Worm (Caenorhabditis elegans) whole organism, L1 larva: Measurements from ENCODE around the gene sea-2.

ENCODE experiments used
- alr-1 ChIP-seq: fragments of 200-800 bp; sonication (Bioruptor generic); optimal IDR thresholded peaks from 2 replicates; lab custom pipeline; 2018; ENCODE audit warnings: borderline replicate concordance, mild to moderate bottlenecking, missing genetic modification characterization, missing compliant biosample characterization
- ama-1 ChIP-seq: fragments of 150-350 bp; optimal IDR thresholded peaks from 2 replicates; lab custom pipeline; 2014
- blmp-1 ChIP-seq: fragments of 150-350 bp; optimal IDR thresholded peaks from 2 replicates; lab custom pipeline; 2014; ENCODE audit warnings: missing biosample characterization, missing genetic modification characterization
- ceh-63 ChIP-seq: fragments of 200-800 bp; sonication (Bioruptor generic); optimal IDR thresholded peaks from 2 replicates; lab custom pipeline; 2018; ENCODE audit warnings: mild to moderate bottlenecking, missing genetic modification characterization, missing compliant biosample characterization
- ceh-8 ChIP-seq: fragments of 200-800 bp; sonication (Bioruptor generic); optimal IDR thresholded peaks from 2 replicates; lab custom pipeline; 2018; ENCODE audit warnings: mild to moderate bottlenecking, missing genetic modification characterization, moderate library complexity, missing compliant biosample characterization
- ceh-88 ChIP-seq: fragments of 200-800 bp; sonication (Bioruptor generic); IDR thresholded peaks from 2 replicates; pipeline ENCODE4 v1.3.6; 2022; ENCODE audit warnings: missing genetic modification characterization, missing compliant biosample characterization
- ceh-90 ChIP-seq: sonication (generic microtip); optimal IDR thresholded peaks from 2 replicates; lab custom pipeline; 2016; ENCODE audit warnings: missing genetic modification characterization, missing compliant biosample characterization
- ces-1 ChIP-seq: fragments of 150-350 bp; optimal IDR thresholded peaks from 2 replicates; lab custom pipeline; 2014; ENCODE audit warnings: missing biosample characterization, missing genetic modification reagents, missing genetic modification characterization
- efl-1 ChIP-seq, 4 experiments: fragments of 150-350 bp; optimal IDR thresholded peaks in 3 of 4; peaks in 1 of 4; 1 replicate in 1 of 4; 2 replicates in 3 of 4; lab custom pipeline; 2014; ENCODE audit warnings: missing biosample characterization in 2 of 4, missing genetic modification characterization in 2 of 4, missing genetic modification reagents in 2 of 4
- egl-13 ChIP-seq: sonication (generic microtip); optimal IDR thresholded peaks from 2 replicates; lab custom pipeline; 2016; ENCODE audit warnings: missing genotype, missing genetic modification reagents, missing genetic modification characterization, missing compliant biosample characterization
- elt-2 ChIP-seq: sonication (generic microtip); optimal IDR thresholded peaks from 2 replicates; lab custom pipeline; 2016; ENCODE audit warnings: missing genetic modification characterization, mild to moderate bottlenecking, inconsistent platforms, missing compliant biosample characterization, missing genetic modification reagents
- elt-3 ChIP-seq, 6 experiments: fragments of 150-350 bp in 1 of 6; sonication (generic microtip); optimal IDR thresholded peaks; 2 replicates each; lab custom pipeline; 2017 to 2018; ENCODE audit warnings: missing biosample characterization in 6 of 6, missing genetic modification characterization in 6 of 6, inconsistent platforms in 1 of 6
- fkh-4 ChIP-seq: sonication (generic microtip); optimal IDR thresholded peaks from 2 replicates; lab custom pipeline; 2016; ENCODE audit warnings: missing compliant biosample characterization, missing genetic modification characterization, borderline replicate concordance
- fkh-8 ChIP-seq: sonication (generic microtip); optimal IDR thresholded peaks from 2 replicates; lab custom pipeline; 2016; ENCODE audit warnings: mild to moderate bottlenecking, missing genetic modification characterization, missing compliant biosample characterization
- fos-1 ChIP-seq: fragments of 150-350 bp; optimal IDR thresholded peaks from 2 replicates; lab custom pipeline; 2014; ENCODE audit warnings: missing biosample characterization, missing genetic modification characterization
- grh-1 ChIP-seq: fragments of 200-800 bp; sonication (Bioruptor generic); IDR thresholded peaks from 2 replicates; pipeline ENCODE4 v1.3.6; 2022; ENCODE audit warnings: missing genetic modification reagents, missing genetic modification characterization, missing compliant biosample characterization
- isw-1 ChIP-seq: fragments of 200-800 bp; sonication (Bioruptor generic); IDR thresholded peaks from 2 replicates; pipeline ENCODE4 v1.3.6; 2022; ENCODE audit warnings: missing genetic modification characterization, missing compliant biosample characterization
- jun-1 ChIP-seq: fragments of 150-350 bp; optimal IDR thresholded peaks from 2 replicates; lab custom pipeline; 2014; ENCODE audit warnings: missing biosample characterization, missing genetic modification reagents, missing genetic modification characterization
- lsy-2 ChIP-seq, 2 experiments: fragments of 150-350 bp; optimal IDR thresholded peaks; 2 replicates each; lab custom pipeline; 2014; ENCODE audit warnings: missing biosample characterization in 2 of 2, missing genetic modification characterization in 2 of 2
- mdl-1 ChIP-seq, 2 experiments: fragments of 150-350 bp; optimal IDR thresholded peaks; 2 replicates each; lab custom pipeline; 2014 to 2017; ENCODE audit warnings: missing biosample characterization in 2 of 2, missing genetic modification characterization in 2 of 2, inconsistent platforms in 1 of 2
- nhr-11 ChIP-seq: fragments of 150-350 bp; optimal IDR thresholded peaks from 2 replicates; lab custom pipeline; 2014; ENCODE audit warnings: missing biosample characterization, missing genetic modification characterization
- nhr-20 ChIP-seq: sonication (generic microtip); optimal IDR thresholded peaks from 2 replicates; lab custom pipeline; 2016; ENCODE audit warnings: mild to moderate bottlenecking, missing genetic modification characterization, missing compliant biosample characterization
- nhr-47 ChIP-seq: sonication (generic microtip); optimal IDR thresholded peaks from 2 replicates; lab custom pipeline; 2016; ENCODE audit warnings: mild to moderate bottlenecking, missing genetic modification characterization, moderate library complexity, missing compliant biosample characterization
- nhr-77 ChIP-seq: fragments of 150-350 bp; optimal IDR thresholded peaks from 2 replicates; lab custom pipeline; 2014; ENCODE audit warnings: missing biosample characterization, missing genetic modification characterization
- nhr-84 ChIP-seq: sonication (generic microtip); optimal IDR thresholded peaks from 2 replicates; lab custom pipeline; 2017; ENCODE audit warnings: missing biosample characterization, missing genetic modification characterization
- nhr-85 ChIP-seq: sonication (generic microtip); peaks from one replicate; lab custom pipeline; 2016; ENCODE audit warnings: missing genetic modification characterization, inconsistent platforms, missing compliant biosample characterization
- pax-3 ChIP-seq: fragments of 200-800 bp; sonication (Bioruptor generic); optimal IDR thresholded peaks from 2 replicates; lab custom pipeline; 2018; ENCODE audit warnings: mild to moderate bottlenecking, missing genetic modification characterization, moderate library complexity, missing compliant biosample characterization
- pqm-1 ChIP-seq: sonication (generic microtip); optimal IDR thresholded peaks from 3 replicates; lab custom pipeline; 2017; ENCODE audit warnings: missing biosample characterization, missing genetic modification characterization
- skn-1 ChIP-seq: fragments of 150-350 bp; optimal IDR thresholded peaks from 2 replicates; lab custom pipeline; 2014; ENCODE audit warnings: missing biosample characterization, missing genetic modification characterization
- sptf-1 ChIP-seq: fragments of 150-350 bp; optimal IDR thresholded peaks from 2 replicates; lab custom pipeline; 2014; ENCODE audit warnings: missing biosample characterization, missing genetic modification characterization
- sup-37 ChIP-seq: fragments of 200-800 bp; sonication (Bioruptor generic); optimal IDR thresholded peaks from 2 replicates; lab custom pipeline; 2018; ENCODE audit warnings: mild to moderate bottlenecking, missing genetic modification characterization, missing compliant biosample characterization
- tbx-2 ChIP-seq: sonication (generic microtip); optimal IDR thresholded peaks from 2 replicates; lab custom pipeline; 2016; ENCODE audit warnings: missing genetic modification characterization, missing compliant biosample characterization
- tlp-1 ChIP-seq: fragments of 150-350 bp; optimal IDR thresholded peaks from 2 replicates; lab custom pipeline; 2014; ENCODE audit warnings: missing biosample characterization, missing genetic modification characterization
- unc-62 ChIP-seq: fragments of 150-350 bp; optimal IDR thresholded peaks from 2 replicates; lab custom pipeline; 2014; ENCODE audit warnings: missing biosample characterization, missing genetic modification reagents, missing genetic modification characterization
- unc-86 ChIP-seq: sonication (generic microtip); optimal IDR thresholded peaks from 2 replicates; lab custom pipeline; 2016; ENCODE audit warnings: missing genetic modification characterization, missing compliant biosample characterization
- unc-98 ChIP-seq: fragments of 200-800 bp; sonication (Bioruptor generic); IDR thresholded peaks from 2 replicates; pipeline ENCODE4 v1.3.6; 2022; ENCODE audit warnings: missing genetic modification characterization, missing compliant biosample characterization
- zag-1 ChIP-seq: fragments of 150-350 bp; optimal IDR thresholded peaks from 2 replicates; lab custom pipeline; 2014; ENCODE audit warnings: missing biosample characterization, missing genetic modification characterization
- zip-4 ChIP-seq: fragments of 200-800 bp; sonication (Bioruptor generic); optimal IDR thresholded peaks from 2 replicates; lab custom pipeline; 2018; ENCODE audit warnings: mild to moderate bottlenecking, missing genetic modification characterization, moderate library complexity, missing compliant biosample characterization
- ztf-11 ChIP-seq, 2 experiments: sonication (generic microtip); optimal IDR thresholded peaks; 2 replicates each; lab custom pipeline; 2016 to 2017; ENCODE audit warnings: missing genetic modification characterization in 2 of 2, missing biosample characterization in 1 of 2, missing compliant biosample characterization in 1 of 2

The sea-2 gene

ce11 chrII:4004614-4005013 lies 54.4 kb downstream of the sea-2 start, which contains the start of gene ephx-1:
Gene ephx-1, plus strand, starts transcription at chrII:4004914.
- TF ChIP-seq ceh-63 (GFP tag; lab: Kevin White, UChicago) (no peak), sptf-1 (tag; lab: Kevin White, UChicago) (no peak), nhr-11 (tag; lab: Kevin White, UChicago) (no peak), ceh-88 (GFP tag; lab: Robert Waterston, UW) (no peak), pqm-1 (no peak), unc-62 (GFP tag; lab: Kevin White, UChicago) (no peak), ces-1 (GFP tag; lab: Kevin White, UChicago) (no peak), tlp-1 (tag; lab: Kevin White, UChicago) (no peak), pax-3 (no peak), sup-37 (GFP tag; lab: Kevin White, UChicago) (no peak), nhr-84 (tag; lab: Kevin White, UChicago) (no peak)

ce11 chrII:4007972-4008371 lies 57.8 kb downstream of the sea-2 start:
- TF ChIP-seq nhr-47 (tag; lab: Kevin White, UChicago) (no peak), zag-1 (tag; lab: Kevin White, UChicago) (no peak), egl-13 (tag; lab: Kevin White, UChicago) (no peak), tbx-2 (no peak), grh-1 (no peak), elt-3 (tag; optimal IDR thresholded peaks at IDR 0.05; lab: Kevin White, UChicago) (no peak), fkh-8 (tag; lab: Kevin White, UChicago) (no peak), efl-1 (optimal IDR thresholded peaks at IDR 0.05; lab: Kevin White, UChicago) (no peak), efl-1 (GFP tag; optimal IDR thresholded peaks at IDR 0.05 in 1 of 2; lab: Kevin White, UChicago) (no peak), skn-1 (tag; lab: Kevin White, UChicago) (no peak), fos-1 (tag; lab: Kevin White, UChicago) (no peak), ces-1 (GFP tag; lab: Kevin White, UChicago) (no peak), blmp-1 (no peak)

- TF ChIP-seq zip-4 (GFP tag; lab: Kevin White, UChicago) (no peak), nhr-77 (tag; lab: Kevin White, UChicago) (no peak), unc-86 (no peak), ama-1 (lab: Kevin White, UChicago) (no peak), elt-2 (tag; lab: Kevin White, UChicago) (peak; percentile 68), sptf-1 (tag; lab: Kevin White, UChicago) (no peak), ztf-11 (tag; optimal IDR thresholded peaks at IDR 0.05; lab: Kevin White, UChicago) (no peak), nhr-85 (no peak), isw-1 (GFP tag; lab: Robert Waterston, UW) (no peak), ceh-90 (tag; lab: Kevin White, UChicago) (no peak), jun-1 (no peak), nhr-20 (tag; lab: Kevin White, UChicago) (peak; percentile 2), lsy-2 (tag; optimal IDR thresholded peaks at IDR 0.05; lab: Kevin White, UChicago) (no peak), ceh-8 (no peak), elt-3 (tag; optimal IDR thresholded peaks at IDR 0.05; lab: Kevin White, UChicago) (peak in 1 of 6 experiments; percentile 70), nhr-84 (tag; lab: Kevin White, UChicago) (no peak), pqm-1 (no peak), zag-1 (tag; lab: Kevin White, UChicago) (no peak), unc-62 (GFP tag; lab: Kevin White, UChicago) (no peak), mdl-1 (tag; optimal IDR thresholded peaks at IDR 0.05; lab: Kevin White, UChicago) (no peak), fkh-4 (tag; lab: Kevin White, UChicago) (no peak)
Observed at ce11 chrII:4011518-4011917, 61.3 kb downstream of the sea-2 start.

- TF ChIP-seq unc-98 (GFP tag; lab: Robert Waterston, UW) (no peak), efl-1 (optimal IDR thresholded peaks at IDR 0.05; lab: Kevin White, UChicago) (no peak), efl-1 (GFP tag; optimal IDR thresholded peaks at IDR 0.05 in 1 of 2; lab: Kevin White, UChicago) (peak in 1 of 2 experiments; percentile 20), alr-1 (tag; lab: Kevin White, UChicago) (no peak)
Observed at ce11 chrII:4018617-4019016, 68.4 kb downstream of the sea-2 start, which contains the start of gene K07D4.6. Gene K07D4.6, minus strand, starts transcription at chrII:4018717.
